Fruit fly (Drosophila melanogaster): Measurements from ENCODE around the gene CG43739.
A peak's percentile ranks its signal among the peaks of the same experiment; 100 is the strongest.

CG43739 gene

DNA sequence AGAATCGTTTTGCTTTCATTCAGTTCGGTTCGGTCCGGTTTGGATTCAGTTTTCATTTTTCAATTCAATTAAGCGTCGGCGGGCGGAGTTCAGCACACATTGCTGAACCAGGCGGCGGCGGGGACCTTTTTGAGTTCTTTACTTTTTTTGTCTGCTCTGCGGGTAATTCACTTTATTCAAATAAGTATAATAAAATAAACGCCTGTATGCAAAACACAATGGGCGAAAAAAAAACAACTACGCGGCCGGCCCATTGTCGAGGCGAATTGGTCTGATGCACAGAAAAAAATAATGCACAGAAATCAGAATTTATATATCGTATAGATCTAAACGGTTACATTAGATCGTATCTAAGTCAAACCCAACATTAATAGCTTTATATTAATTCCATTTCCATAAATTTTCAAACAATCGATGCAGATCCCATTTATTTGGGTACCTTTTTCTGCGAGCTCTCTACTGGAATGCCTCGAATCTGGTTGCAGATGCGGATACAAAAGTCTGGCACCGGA lies 5.9 kb downstream of the CG43739 start:
- TF ChIP-seq lbe (GFP tag; optimal IDR thresholded peaks at IDR 0.05) (peak; percentile 1), Med (GFP tag) (peak; percentile 58), CG18764 (GFP tag; optimal IDR thresholded peaks at IDR 0.05) (no peak), nom (GFP tag; optimal IDR thresholded peaks at IDR 0.05) (peak; percentile 48), Hr3 (GFP tag; optimal IDR thresholded peaks at IDR 0.05) (no peak), Drgx (GFP tag; IDR thresholded peaks at IDR 0.05) (0 out of 2 replicates have a peak, but pooled peaks have one; percentile 48)

DNA sequence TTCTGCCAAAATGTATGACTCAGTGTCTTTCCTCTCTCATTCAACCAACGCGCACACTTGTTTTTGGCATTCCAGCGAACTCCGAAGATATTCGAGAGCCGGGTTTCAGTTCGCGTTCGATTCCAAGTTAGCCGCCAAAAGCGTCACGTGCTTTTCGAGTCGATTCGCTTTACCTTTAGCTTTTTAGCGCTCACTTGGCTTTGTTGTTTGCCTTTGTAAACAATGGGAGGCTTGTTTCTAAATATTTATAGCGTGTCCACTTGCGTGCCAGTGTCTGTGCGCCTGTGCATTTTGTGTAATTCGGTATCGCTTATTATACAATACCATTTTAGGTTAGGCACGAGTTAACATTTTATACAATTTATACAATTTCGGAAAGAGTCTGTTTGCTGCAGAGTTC lies 7.4 kb downstream of the CG43739 start:
- TF ChIP-seq gcm2 (GFP tag; optimal IDR thresholded peaks at IDR 0.05) (no peak), ewg (GFP tag; optimal IDR thresholded peaks at IDR 0.05) (peak; percentile 7), zen2 (GFP tag; IDR thresholded peaks at IDR 0.05; ENCODE audit: partially characterized antibody) (no peak), CG15601 (tag; optimal IDR thresholded peaks at IDR 0.05) (peak; percentile 10), CG14667 (GFP tag; IDR thresholded peaks at IDR 0.05) (no peak), ERR (GFP tag; optimal IDR thresholded peaks at IDR 0.05) (no peak), psq (GFP tag; optimal IDR thresholded peaks at IDR 0.05) (no peak), Blimp-1 (GFP tag; optimal IDR thresholded peaks at IDR 0.05) (peak; percentile 39), CG1603 (tag; optimal IDR thresholded peaks at IDR 0.05) (peak; percentile 17), CG15514 (GFP tag; optimal IDR thresholded peaks at IDR 0.05) (peak; percentile 44), tap (tag; optimal IDR thresholded peaks at IDR 0.05) (peak; percentile 4), Hmr (GFP tag; optimal IDR thresholded peaks at IDR 0.05) (peak; percentile 61), dmrt99B (tag; optimal IDR thresholded peaks at IDR 0.05) (peak; percentile 3), HHEX (GFP tag; optimal IDR thresholded peaks at IDR 0.05) (peak; percentile 34), mirr (GFP tag; optimal IDR thresholded peaks at IDR 0.05) (peak; percentile 44), sug (tag; optimal IDR thresholded peaks at IDR 0.05) (peak; percentile 31), CG16815 (GFP tag; optimal IDR thresholded peaks at IDR 0.05) (no peak), ara (GFP tag; IDR thresholded peaks at IDR 0.05) (no peak), h (optimal IDR thresholded peaks at IDR 0.05) (no peak), ttk (GFP tag; IDR thresholded peaks at IDR 0.05) (no peak), MTF-1 (GFP tag; optimal IDR thresholded peaks at IDR 0.05; ENCODE audit: borderline replicate concordance) (peak; percentile 42), Poxn (GFP tag; IDR thresholded peaks at IDR 0.05) (no peak), Atf-2 (GFP tag; optimal IDR thresholded peaks at IDR 0.05) (no peak), Elba2 (GFP tag; optimal IDR thresholded peaks at IDR 0.05) (no peak), ken (GFP tag; IDR thresholded peaks at IDR 0.05) (no peak), pho (GFP tag; optimal IDR thresholded peaks at IDR 0.05) (no peak), CG43689 (GFP tag; IDR thresholded peaks at IDR 0.05) (no peak), Oli (tag; optimal IDR thresholded peaks at IDR 0.05) (no peak), CG4854 (GFP tag; optimal IDR thresholded peaks at IDR 0.05) (no peak), Dek (tag; optimal IDR thresholded peaks at IDR 0.05) (peak; percentile 5), CG32772 (GFP tag; IDR thresholded peaks at IDR 0.05) (no peak), CG10209 (GFP tag; optimal IDR thresholded peaks at IDR 0.05) (peak; percentile 46), wdn (GFP tag; IDR thresholded peaks at IDR 0.05) (no peak), CG8089 (GFP tag; optimal IDR thresholded peaks at IDR 0.05) (no peak), HLHmδ (GFP tag; optimal IDR thresholded peaks at IDR 0.05) (no peak), E2f2 (GFP tag; IDR thresholded peaks at IDR 0.05) (no peak), slou (GFP tag; optimal IDR thresholded peaks at IDR 0.05) (no peak), peb (GFP tag; IDR thresholded peaks at IDR 0.05) (no peak), BtbVII (GFP tag; optimal IDR thresholded peaks at IDR 0.05) (no peak), Meics (GFP tag; optimal IDR thresholded peaks at IDR 0.05) (peak; percentile 37), CG7839 (tag; optimal IDR thresholded peaks at IDR 0.05) (no peak), vvl (GFP tag; IDR thresholded peaks at IDR 0.05) (peak; percentile 62), usp (GFP tag; optimal IDR thresholded peaks at IDR 0.05) (no peak), toy (GFP tag; IDR thresholded peaks at IDR 0.05) (no peak)
